Worm (Caenorhabditis elegans) whole organism, L4 larva: ENCODE measurements around the gene F52H2.5.

Source experiments
- D1046.2 ChIP-seq: fragments of 200-800 bp; sonication (Bioruptor generic); IDR thresholded peaks from 2 replicates; pipeline ENCODE4 v1.3.6; 2022; ENCODE audit warnings: missing genetic modification characterization, missing compliant biosample characterization
- F37D6.2 ChIP-seq: sonication (generic microtip); optimal IDR thresholded peaks from 2 replicates; lab custom pipeline; 2016; ENCODE audit warnings: mild to moderate bottlenecking, missing genetic modification characterization, missing compliant biosample characterization
- F44E2.7 ChIP-seq: fragments of 200-800 bp; sonication (Bioruptor generic); IDR thresholded peaks from 2 replicates; pipeline ENCODE4 v2.1.2; 2022; ENCODE audit warnings: missing genetic modification characterization, missing compliant biosample characterization
- F49E8.2 ChIP-seq: sonication (generic microtip); optimal IDR thresholded peaks from 2 replicates; lab custom pipeline; 2016; ENCODE audit warnings: missing compliant biosample characterization, mild to moderate bottlenecking, missing genetic modification characterization, borderline replicate concordance
- T20F7.1 ChIP-seq: fragments of 200-800 bp; sonication (Bioruptor generic); optimal IDR thresholded peaks from 2 replicates; lab custom pipeline; 2018; ENCODE audit warnings: mild to moderate bottlenecking, missing genetic modification characterization, missing compliant biosample characterization
- Y48G9A.11 ChIP-seq: fragments of 200-800 bp; sonication (Bioruptor generic); IDR thresholded peaks from 2 replicates; pipeline ENCODE4 v1.3.6; 2022; ENCODE audit warnings: missing genetic modification reagents, missing genetic modification characterization, missing compliant biosample characterization
- Y5F2A.4 ChIP-seq: fragments of 200-800 bp; sonication (Bioruptor generic); optimal IDR thresholded peaks from 2 replicates; lab custom pipeline; 2018; ENCODE audit warnings: mild to moderate bottlenecking, missing genetic modification characterization, missing compliant biosample characterization
- ZK546.5 ChIP-seq, 2 experiments: sonication (generic microtip); optimal IDR thresholded peaks; 2 replicates each; lab custom pipeline; 2017; ENCODE audit warnings: missing biosample characterization in 2 of 2, missing genetic modification characterization in 2 of 2
- aha-1 ChIP-seq: fragments of 150-350 bp; peaks from one replicate; lab custom pipeline; 2014; ENCODE audit warnings: missing biosample characterization, missing genetic modification characterization
- aly-2 ChIP-seq: sonication (generic microtip); optimal IDR thresholded peaks from 2 replicates; lab custom pipeline; 2018; ENCODE audit warnings: missing biosample characterization, missing genetic modification characterization
- attf-4 ChIP-seq: sonication (generic microtip); optimal IDR thresholded peaks from 3 replicates; lab custom pipeline; 2017; ENCODE audit warnings: missing biosample characterization, missing genetic modification characterization
- ceh-20 ChIP-seq: fragments of 200-800 bp; sonication (Bioruptor generic); IDR thresholded peaks from 2 replicates; pipeline ENCODE4 v1.3.6; 2022; ENCODE audit warnings: missing genetic modification reagents, missing genetic modification characterization, missing compliant biosample characterization
- ceh-32 ChIP-seq: sonication (generic microtip); optimal IDR thresholded peaks from 2 replicates; lab custom pipeline; 2016; ENCODE audit warnings: mild to moderate bottlenecking, missing genetic modification characterization, missing compliant biosample characterization; ENCODE audit not compliant: poor library complexity
- cey-2 ChIP-seq: sonication (generic microtip); optimal IDR thresholded peaks from 3 replicates; lab custom pipeline; 2017; ENCODE audit warnings: missing genetic modification characterization, mild to moderate bottlenecking, missing compliant biosample characterization, antibody characterized with exemption, borderline replicate concordance; ENCODE audit not compliant: insufficient read depth
- daf-12 ChIP-seq: fragments of 150-350 bp; optimal IDR thresholded peaks from 2 replicates; lab custom pipeline; 2014; ENCODE audit warnings: missing biosample characterization, missing genetic modification reagents, missing genetic modification characterization
- daf-16 ChIP-seq, 3 experiments: sonication (generic microtip); optimal IDR thresholded peaks; 2 replicates each; lab custom pipeline; 2016 to 2017; ENCODE audit warnings: missing genetic modification characterization in 3 of 3, missing genetic modification reagents in 3 of 3, mild to moderate bottlenecking in 2 of 3, missing compliant biosample characterization in 2 of 3, missing biosample characterization in 1 of 3, moderate library complexity in 1 of 3
- daf-19 ChIP-seq: fragments of 200-800 bp; sonication (Bioruptor generic); conservative IDR thresholded peaks from 2 replicates; pipeline ENCODE4 v1.3.6; 2022; ENCODE audit warnings: missing genetic modification characterization, missing compliant biosample characterization
- daf-8 ChIP-seq: fragments of 200-800 bp; sonication (Bioruptor generic); IDR thresholded peaks from 2 replicates; pipeline ENCODE4 v1.3.6; 2022; ENCODE audit warnings: missing genetic modification characterization, missing compliant biosample characterization
- dmd-9 ChIP-seq: fragments of 200-800 bp; sonication (Bioruptor generic); IDR thresholded peaks from 2 replicates; pipeline ENCODE4 v1.3.6; 2022; ENCODE audit warnings: missing genetic modification reagents, missing genetic modification characterization, missing compliant biosample characterization
- dpl-1 ChIP-seq: fragments of 150-350 bp; optimal IDR thresholded peaks from 2 replicates; lab custom pipeline; 2014; ENCODE audit warnings: missing biosample characterization, missing genetic modification reagents, missing genetic modification characterization
- dve-1 ChIP-seq: sonication (generic microtip); optimal IDR thresholded peaks from 2 replicates; lab custom pipeline; 2017; ENCODE audit warnings: antibody characterized with exemption, mild to moderate bottlenecking, missing genetic modification characterization, missing compliant biosample characterization; ENCODE audit not compliant: insufficient read depth
- fkh-10 ChIP-seq: fragments of 150-350 bp; optimal IDR thresholded peaks from 2 replicates; lab custom pipeline; 2014; ENCODE audit warnings: missing biosample characterization, missing genetic modification reagents, missing genetic modification characterization
- hlh-11 ChIP-seq: fragments of 200-800 bp; sonication (Bioruptor generic); optimal IDR thresholded peaks from 2 replicates; lab custom pipeline; 2018; ENCODE audit warnings: mild to moderate bottlenecking, missing genetic modification characterization, missing compliant biosample characterization
- hlh-30 ChIP-seq: sonication (generic microtip); optimal IDR thresholded peaks from 2 replicates; lab custom pipeline; 2017; ENCODE audit warnings: antibody characterized with exemption, mild to moderate bottlenecking, missing genetic modification characterization, missing compliant biosample characterization; ENCODE audit not compliant: insufficient read depth
- hmg-1.1 ChIP-seq: fragments of 200-800 bp; sonication (Bioruptor generic); IDR thresholded peaks from 2 replicates; pipeline ENCODE4 v1.3.6; 2022; ENCODE audit warnings: missing genetic modification reagents, missing genetic modification characterization, missing compliant biosample characterization
- jun-1 ChIP-seq: fragments of 150-350 bp; optimal IDR thresholded peaks from 2 replicates; lab custom pipeline; 2014; ENCODE audit warnings: missing biosample characterization, missing genetic modification reagents, missing genetic modification characterization
- lim-7 ChIP-seq: fragments of 200-800 bp; sonication (Bioruptor generic); IDR thresholded peaks from 2 replicates; pipeline ENCODE4 v1.3.6; 2022; ENCODE audit warnings: missing genetic modification characterization, missing compliant biosample characterization
- lin-13 ChIP-seq: fragments of 150-350 bp; optimal IDR thresholded peaks from 2 replicates; lab custom pipeline; 2014; ENCODE audit warnings: missing biosample characterization, missing genetic modification reagents, missing genetic modification characterization
- lin-38 ChIP-seq: fragments of 200-800 bp; sonication (Bioruptor generic); IDR thresholded peaks from 2 replicates; pipeline ENCODE4 v1.3.6; 2022; ENCODE audit warnings: missing genetic modification reagents, missing genetic modification characterization, missing compliant biosample characterization
- mdl-1 ChIP-seq, 2 experiments: fragments of 150-350 bp in 1 of 2; sonication (generic microtip) in 1 of 2; optimal IDR thresholded peaks; 2 replicates each; lab custom pipeline; 2014 to 2017; ENCODE audit warnings: missing biosample characterization in 2 of 2, missing genetic modification characterization in 2 of 2
- mdt-29 ChIP-seq: fragments of 200-800 bp; sonication (Bioruptor generic); IDR thresholded peaks from 2 replicates; pipeline ENCODE4 v1.3.6; 2022; ENCODE audit warnings: missing genetic modification reagents, missing genetic modification characterization, missing compliant biosample characterization
- mep-1 ChIP-seq: fragments of 150-350 bp; sonication (generic microtip); optimal IDR thresholded peaks from 3 replicates; lab custom pipeline; 2014; ENCODE audit warnings: missing biosample characterization, missing genetic modification characterization
- mxl-3 ChIP-seq: fragments of 200-800 bp; sonication (Bioruptor generic); optimal IDR thresholded peaks from 2 replicates; lab custom pipeline; 2018; ENCODE audit warnings: mild to moderate bottlenecking, missing genetic modification characterization, missing compliant biosample characterization
- nhr-28 ChIP-seq: fragments of 150-350 bp; optimal IDR thresholded peaks from 2 replicates; lab custom pipeline; 2014; ENCODE audit warnings: missing biosample characterization, missing genetic modification characterization
- nhr-42 ChIP-seq: fragments of 200-800 bp; sonication (Bioruptor generic); IDR thresholded peaks from 2 replicates; pipeline ENCODE4 v1.3.6; 2022; ENCODE audit warnings: missing genetic modification characterization, missing compliant biosample characterization
- nhr-48 ChIP-seq: sonication (generic microtip); optimal IDR thresholded peaks from 2 replicates; lab custom pipeline; 2016; ENCODE audit warnings: mild to moderate bottlenecking, missing genetic modification characterization, missing compliant biosample characterization
- nhr-6 ChIP-seq: fragments of 150-350 bp; optimal IDR thresholded peaks from 2 replicates; lab custom pipeline; 2014; ENCODE audit warnings: missing biosample characterization, missing genetic modification characterization
- nhr-77 ChIP-seq: fragments of 150-350 bp; optimal IDR thresholded peaks from 2 replicates; lab custom pipeline; 2014; ENCODE audit warnings: missing biosample characterization, missing genetic modification characterization
- pha-4 ChIP-seq, 2 experiments: fragments of 150-350 bp in 1 of 2; fragments of 200-800 bp in 1 of 2; sonication (Bioruptor generic) in 1 of 2; IDR thresholded peaks in 1 of 2; optimal IDR thresholded peaks in 1 of 2; 2 replicates each; pipeline versions ENCODE4 v1.3.6 to Lab custom; 2014 to 2022; ENCODE audit warnings: missing genetic modification characterization in 2 of 2, missing genetic modification reagents in 2 of 2, missing biosample characterization in 1 of 2, missing compliant biosample characterization in 1 of 2
- php-3 ChIP-seq: fragments of 200-800 bp; sonication (Bioruptor generic); IDR thresholded peaks from 2 replicates; pipeline ENCODE4 v1.3.6; 2022; ENCODE audit warnings: missing genetic modification reagents, missing genetic modification characterization, missing compliant biosample characterization
- sdz-12 ChIP-seq: fragments of 200-800 bp; sonication (Bioruptor generic); optimal IDR thresholded peaks from 2 replicates; lab custom pipeline; 2018; ENCODE audit warnings: mild to moderate bottlenecking, missing genetic modification characterization, missing compliant biosample characterization
- skn-1 ChIP-seq: fragments of 150-350 bp; optimal IDR thresholded peaks from 2 replicates; lab custom pipeline; 2014; ENCODE audit warnings: missing biosample characterization, missing genetic modification characterization
- snpc-1.2 ChIP-seq: fragments of 200-800 bp; sonication (Bioruptor generic); IDR thresholded peaks from 2 replicates; pipeline ENCODE4 v1.3.6; 2022; ENCODE audit warnings: missing genetic modification reagents, missing genetic modification characterization, missing compliant biosample characterization
- unc-39 ChIP-seq: sonication (generic microtip); optimal IDR thresholded peaks from 2 replicates; lab custom pipeline; 2017; ENCODE audit warnings: missing biosample characterization, missing genetic modification characterization
- unc-62 ChIP-seq, 3 experiments: fragments of 150-350 bp in 1 of 3; sonication (generic microtip); optimal IDR thresholded peaks in 2 of 3; peaks in 1 of 3; 1 replicate in 1 of 3; 2 replicates in 2 of 3; lab custom pipeline; 2014 to 2017; ENCODE audit warnings: missing biosample characterization in 3 of 3, missing genetic modification characterization in 3 of 3, missing genetic modification reagents in 3 of 3, missing genotype in 1 of 3
- zip-2 ChIP-seq: fragments of 150-350 bp; optimal IDR thresholded peaks from 2 replicates; lab custom pipeline; 2014; ENCODE audit warnings: missing biosample characterization, missing genetic modification characterization

The F52H2.5 gene

DNA sequence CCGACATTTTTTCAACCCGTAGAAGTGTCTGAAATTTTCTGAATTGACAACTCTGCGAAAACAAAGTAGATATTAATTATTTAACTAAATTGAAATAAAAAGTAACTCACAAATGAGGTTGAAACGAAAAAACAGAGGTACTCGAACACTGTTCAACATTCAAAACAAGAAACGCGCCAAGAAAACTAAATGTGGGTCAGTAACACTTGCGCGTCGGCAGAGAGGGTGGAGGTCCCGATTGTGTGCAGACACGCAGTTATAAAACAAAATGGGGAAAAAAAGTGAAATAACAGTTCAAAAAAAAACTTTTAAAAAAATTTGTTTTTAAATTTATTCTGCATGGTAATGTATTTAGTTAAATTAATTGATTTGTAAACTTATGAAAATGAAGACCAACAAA lies 480 bp downstream of the F52H2.5 start (continued):
- TF ChIP-seq daf-16 (GFP tag; optimal IDR thresholded peaks at IDR 0.05; lab: Kevin White, UChicago) (no peak), daf-16 (tag; optimal IDR thresholded peaks at IDR 0.05; lab: Kevin White, UChicago) (peak; percentile 20), dve-1 (tag; lab: Kevin White, UChicago) (peak; percentile 36), hmg-1.1 (GFP tag; lab: Robert Waterston, UW) (peak; percentile 35; the same call in 1 of the 2 replicates), nhr-42 (GFP tag; lab: Robert Waterston, UW) (no peak), dpl-1 (GFP tag; lab: Kevin White, UChicago) (peak; percentile 57), zip-2 (no peak), aha-1 (peak; percentile 33), hlh-30 (tag; lab: Kevin White, UChicago) (peak; percentile 42), hlh-11 (tag; lab: Kevin White, UChicago) (peak; percentile 50), attf-4 (tag; lab: Kevin White, UChicago) (no peak), ceh-20 (GFP tag; lab: Robert Waterston, UW) (no peak), lin-13 (GFP tag; lab: Kevin White, UChicago) (no peak), mxl-3 (GFP tag; lab: Kevin White, UChicago) (no peak), daf-12 (tag; lab: Kevin White, UChicago) (no peak), daf-19 (GFP tag; lab: Robert Waterston, UW) (no peak), nhr-6 (tag; lab: Kevin White, UChicago) (no peak), lim-7 (no peak)
- TF ChIP-seq, all 104 proteins: peak for 16

DNA sequence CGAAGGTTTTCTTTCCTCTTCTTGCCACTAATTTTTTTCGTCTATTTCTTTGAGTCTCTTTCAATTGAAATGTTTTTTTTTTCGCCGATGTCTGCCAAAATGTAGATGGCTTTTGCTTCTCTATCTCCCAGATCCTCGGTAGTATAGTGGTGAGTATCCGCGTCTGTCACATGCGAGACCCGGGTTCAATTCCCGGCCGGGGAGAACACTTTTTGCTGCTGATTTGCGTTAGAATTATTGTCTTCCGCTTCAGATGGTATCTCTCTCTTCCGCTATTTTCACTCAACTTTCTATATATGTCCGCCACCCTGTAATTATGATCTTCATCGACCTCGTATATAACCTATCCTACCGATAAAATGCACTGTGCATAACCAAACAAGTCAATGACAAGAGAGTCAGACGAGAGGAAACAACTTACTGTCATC lies 6.4 kb downstream of the F52H2.5 start:
- TF ChIP-seq nhr-42 (GFP tag; lab: Robert Waterston, UW), result peak; percentile 55; the same call in 1 of the 2 replicates
- TF ChIP-seq lin-38 (GFP tag; lab: Robert Waterston, UW), result peak; percentile 77
- TF ChIP-seq hlh-30 (tag; lab: Kevin White, UChicago), result peak; percentile 94
- no peak for TF ChIP-seq unc-39 (tag; lab: Kevin White, UChicago)
- no peak; the same call in 1 of the 2 replicates for TF ChIP-seq php-3 (GFP tag; lab: Robert Waterston, UW)
- peak; percentile 73; the same call in 1 of the 2 replicates for TF ChIP-seq D1046.2
- no peak for TF ChIP-seq mdt-29
- TF ChIP-seq attf-4 (tag; lab: Kevin White, UChicago), result no peak
- peak; percentile 78 for TF ChIP-seq nhr-48 (tag; lab: Kevin White, UChicago)
- peak; percentile 14 to 85 for TF ChIP-seq mdl-1 (tag; optimal IDR thresholded peaks at IDR 0.05; lab: Kevin White, UChicago)
- TF ChIP-seq hmg-1.1 (GFP tag; lab: Robert Waterston, UW), result peak; percentile 92
- 0 out of 2 replicates have a peak, but pooled peaks have one; percentile 65 for TF ChIP-seq F44E2.7
- TF ChIP-seq dmd-9 (GFP tag; lab: Robert Waterston, UW), result peak; percentile 58; the same call in 1 of the 2 replicates
- TF ChIP-seq skn-1 (tag; lab: Kevin White, UChicago), result no peak
- TF ChIP-seq daf-8 (GFP tag; lab: Robert Waterston, UW), result no peak
- TF ChIP-seq mep-1 (tag; lab: Kevin White, UChicago), result peak; percentile 85
- no peak for TF ChIP-seq jun-1
- peak; percentile 57 for TF ChIP-seq dve-1 (tag; lab: Kevin White, UChicago)
- peak; percentile 16 for TF ChIP-seq nhr-77
- peak; percentile 83 for TF ChIP-seq pha-4 (GFP tag; IDR thresholded peaks at IDR 0.05; lab: Robert Waterston, UW)
- no peak for TF ChIP-seq pha-4 (tag; optimal IDR thresholded peaks at IDR 0.05; lab: Kevin White, UChicago)
- peak; percentile 75 for TF ChIP-seq sdz-12 (GFP tag; lab: Kevin White, UChicago)
- TF ChIP-seq F37D6.2, result peak; percentile 60
- peak in 1 of 2 experiments; percentile 95 for TF ChIP-seq unc-62 (GFP tag; optimal IDR thresholded peaks at IDR 0.05 in 1 of 2; lab: Kevin White, UChicago)
- TF ChIP-seq unc-62 (tag; optimal IDR thresholded peaks at IDR 0.05; lab: Kevin White, UChicago), result no peak
- TF ChIP-seq cey-2 (tag; lab: Kevin White, UChicago), result no peak
- TF ChIP-seq zip-2, result peak; percentile 87
- no peak for TF ChIP-seq ZK546.5 (tag; optimal IDR thresholded peaks at IDR 0.05; lab: Kevin White, UChicago)
- TF ChIP-seq fkh-10 (GFP tag; lab: Kevin White, UChicago), result no peak
- TF ChIP-seq nhr-28 (tag; lab: Kevin White, UChicago), result peak; percentile 65
- peak; percentile 85 for TF ChIP-seq Y5F2A.4 (GFP tag; lab: Kevin White, UChicago)
- TF ChIP-seq aly-2 (tag; lab: Kevin White, UChicago), result no peak
- peak; percentile 41 for TF ChIP-seq T20F7.1 (GFP tag; lab: Kevin White, UChicago)
- TF ChIP-seq Y48G9A.11 (GFP tag; lab: Robert Waterston, UW), result peak; percentile 66
- TF ChIP-seq aha-1, result peak; percentile 97
- no peak for TF ChIP-seq ceh-32 (tag; lab: Kevin White, UChicago)
- TF ChIP-seq F49E8.2 (tag; lab: Kevin White, UChicago), result peak; percentile 72
- TF ChIP-seq snpc-1.2 (GFP tag; lab: Robert Waterston, UW), result peak; percentile 83
